Fruit fly (Drosophila melanogaster) whole organism, embryonic: Measurements from ENCODE around the gene PolE2.

Experiments used
- Abd-B ChIP-seq: fragments of 200-800 bp; sonication (Bioruptor generic); optimal IDR thresholded peaks from 2 replicates; lab custom pipeline; 2018; ENCODE audit warnings: missing biosample characterization, mild to moderate bottlenecking, missing genetic modification characterization, moderate library complexity
- CG10147 ChIP-seq: fragments of 200-800 bp; sonication (Bioruptor generic); optimal IDR thresholded peaks from 2 replicates; lab custom pipeline; 2019; ENCODE audit warnings: missing biosample characterization, mild to moderate bottlenecking, missing genetic modification characterization, moderate library complexity
- CG11456 ChIP-seq: fragments of 200-800 bp; sonication (Bioruptor generic); IDR thresholded peaks from 3 replicates; pipeline ENCODE4 v1.3.6; 2022; ENCODE audit warnings: missing biosample characterization, missing genetic modification characterization
- CG11696 ChIP-seq: fragments of 200-800 bp; sonication (Bioruptor generic); IDR thresholded peaks from 2 replicates; pipeline ENCODE4 v1.3.6; 2022; ENCODE audit warnings: missing biosample characterization, missing genetic modification characterization
- CG12155 ChIP-seq: fragments of 200-800 bp; sonication (Bioruptor generic); optimal IDR thresholded peaks from 3 replicates; lab custom pipeline; 2016; ENCODE audit warnings: missing biosample characterization, missing genetic modification characterization
- CG12942 ChIP-seq: fragments of 200-800 bp; sonication (Bioruptor generic); optimal IDR thresholded peaks from 3 replicates; lab custom pipeline; 2016; ENCODE audit warnings: missing biosample characterization, missing genetic modification characterization
- CG15073 ChIP-seq: fragments of 200-800 bp; sonication (Bioruptor generic); optimal IDR thresholded peaks from 2 replicates; lab custom pipeline; 2016; ENCODE audit warnings: missing biosample characterization, missing genetic modification characterization
- CG2875 ChIP-seq: fragments of 200-800 bp; sonication (Bioruptor generic); optimal IDR thresholded peaks from 2 replicates; lab custom pipeline; 2017; ENCODE audit warnings: missing biosample characterization, mild to moderate bottlenecking, missing genetic modification characterization, missing genetic modification reagents
- CG3065 ChIP-seq: fragments of 200-800 bp; sonication (Bioruptor generic); optimal IDR thresholded peaks from 2 replicates; lab custom pipeline; 2016; ENCODE audit warnings: missing biosample characterization, missing genetic modification characterization
- CG3163 ChIP-seq: fragments of 200-800 bp; sonication (Bioruptor generic); optimal IDR thresholded peaks from 3 replicates; lab custom pipeline; 2016; ENCODE audit warnings: missing biosample characterization, missing genetic modification characterization
- CG3726 ChIP-seq: fragments of 200-800 bp; sonication (Bioruptor generic); IDR thresholded peaks from 3 replicates; pipeline ENCODE4, ENCODE4 v1.3.6; 2022; ENCODE audit warnings: missing biosample characterization, missing genetic modification characterization
- CG43689 ChIP-seq: fragments of 200-800 bp; sonication (Bioruptor generic); IDR thresholded peaks from 2 replicates; pipeline ENCODE4 v1.3.6; 2022; ENCODE audit warnings: missing biosample characterization, missing genetic modification characterization
- CG5245 ChIP-seq: fragments of 200-800 bp; sonication (Bioruptor generic); optimal IDR thresholded peaks from 3 replicates; lab custom pipeline; 2016; ENCODE audit warnings: missing biosample characterization, missing genetic modification characterization
- CG5953 ChIP-seq: fragments of 200-800 bp; sonication (Bioruptor generic); IDR thresholded peaks from 2 replicates; pipeline ENCODE4 v1.3.6; 2022; ENCODE audit warnings: missing biosample characterization, missing genetic modification characterization
- CG6254 ChIP-seq: fragments of 200-800 bp; sonication (Bioruptor generic); optimal IDR thresholded peaks from 3 replicates; lab custom pipeline; 2017; ENCODE audit warnings: mild to moderate bottlenecking, missing biosample characterization, missing genetic modification reagents, missing genetic modification characterization
- CG6813 ChIP-seq: fragments of 200-800 bp; sonication (Bioruptor generic); optimal IDR thresholded peaks from 2 replicates; lab custom pipeline; 2017; ENCODE audit warnings: missing biosample characterization, missing genetic modification characterization, mild to moderate bottlenecking, moderate library complexity, missing genetic modification reagents
- CG7786 ChIP-seq: fragments of 200-800 bp; sonication (Bioruptor generic); optimal IDR thresholded peaks from 2 replicates; lab custom pipeline; 2016; ENCODE audit warnings: missing biosample characterization, missing genetic modification characterization
- CG7839 ChIP-seq: fragments of 200-800 bp; sonication (Bioruptor generic); optimal IDR thresholded peaks from 3 replicates; lab custom pipeline; 2018; ENCODE audit warnings: missing biosample characterization, mild to moderate bottlenecking, missing genetic modification characterization, moderate library complexity
- CG7928 ChIP-seq: fragments of 200-800 bp; sonication (Bioruptor generic); optimal IDR thresholded peaks from 2 replicates; lab custom pipeline; 2017; ENCODE audit warnings: missing biosample characterization, mild to moderate bottlenecking, missing genetic modification characterization
- CG8478 ChIP-seq: fragments of >200 bp; optimal IDR thresholded peaks from 2 replicates; lab custom pipeline; 2018
- CG9932 ChIP-seq: fragments of 200-800 bp; sonication (Bioruptor generic); IDR thresholded peaks from 2 replicates; pipeline ENCODE4 v1.3.6; 2022; ENCODE audit warnings: missing biosample characterization, missing genetic modification characterization
- D19B ChIP-seq: fragments of 200-800 bp; sonication (Bioruptor generic); optimal IDR thresholded peaks from 2 replicates; lab custom pipeline; 2017; ENCODE audit warnings: missing biosample characterization, mild to moderate bottlenecking, missing genetic modification characterization
- Deaf1 ChIP-seq: fragments of 200-800 bp; optimal IDR thresholded peaks from 3 replicates; lab custom pipeline; 2019; ENCODE audit warnings: missing biosample characterization, mild to moderate bottlenecking, missing genetic modification characterization, moderate library complexity
- Dfd ChIP-seq, 2 experiments: fragments of >200 bp; optimal IDR thresholded peaks; 2 replicates each; lab custom pipeline; 2017; ENCODE audit warnings: missing biosample characterization in 2 of 2, missing genetic modification characterization in 2 of 2
- E2f2 ChIP-seq: fragments of 200-800 bp; sonication (Bioruptor generic); IDR thresholded peaks from 2 replicates; pipeline ENCODE4 v1.3.6; 2022; ENCODE audit warnings: missing biosample characterization, missing genetic modification characterization
- Fer2 ChIP-seq: fragments of 200-800 bp; sonication (Bioruptor generic); optimal IDR thresholded peaks from 2 replicates; lab custom pipeline; 2018; ENCODE audit warnings: missing biosample characterization, mild to moderate bottlenecking, missing genetic modification characterization, moderate library complexity
- HLH4C ChIP-seq: fragments of 200-800 bp; sonication (Bioruptor generic); IDR thresholded peaks from 3 replicates; pipeline ENCODE4 v1.3.6; 2022; ENCODE audit warnings: missing biosample characterization, missing genetic modification characterization; ENCODE audit not compliant: partially characterized antibody
- Hmx ChIP-seq: fragments of 200-800 bp; sonication (Bioruptor generic); optimal IDR thresholded peaks from 2 replicates; lab custom pipeline; 2016; ENCODE audit warnings: missing biosample characterization, missing genetic modification characterization
- Kr ChIP-seq: fragments of 200-800 bp; sonication (Bioruptor generic); optimal IDR thresholded peaks from 2 replicates; lab custom pipeline; 2017; ENCODE audit warnings: missing biosample characterization, mild to moderate bottlenecking, missing genetic modification characterization
- Lim3 ChIP-seq: fragments of 200-800 bp; sonication (Bioruptor generic); IDR thresholded peaks from 2 replicates; pipeline ENCODE4 v1.3.6; 2022; ENCODE audit warnings: missing biosample characterization, missing genetic modification characterization
- MBD-R2 ChIP-seq: fragments of 200-800 bp; sonication (Bioruptor generic); IDR thresholded peaks from 2 replicates; pipeline ENCODE4 v1.3.6; 2022; ENCODE audit warnings: missing biosample characterization, missing genetic modification characterization
- Mrtf ChIP-seq: fragments of 200-800 bp; sonication (Bioruptor generic); IDR thresholded peaks from 3 replicates; pipeline ENCODE4 v1.3.6; 2022; ENCODE audit warnings: missing biosample characterization, missing genetic modification characterization
- Six4 ChIP-seq: fragments of 200-800 bp; sonication (Bioruptor generic); optimal IDR thresholded peaks from 2 replicates; lab custom pipeline; 2016; ENCODE audit warnings: missing biosample characterization, missing genetic modification characterization
- Sry-δ ChIP-seq: fragments of 200-800 bp; sonication (Bioruptor generic); optimal IDR thresholded peaks from 2 replicates; lab custom pipeline; 2016; ENCODE audit warnings: missing biosample characterization, missing genetic modification characterization
- Taf1 ChIP-seq: fragments of 200-800 bp; sonication (Bioruptor generic); IDR thresholded peaks from 2 replicates; pipeline ENCODE4 v1.3.6; 2022; ENCODE audit warnings: missing biosample characterization, missing genetic modification characterization
- Xrp1 ChIP-seq: fragments of 200-800 bp; sonication (Bioruptor generic); IDR thresholded peaks from 2 replicates; pipeline ENCODE4 v1.3.6; 2022; ENCODE audit warnings: missing biosample characterization, missing genetic modification characterization
- dpn ChIP-seq, 2 experiments: fragments of 200-800 bp; sonication (Bioruptor generic); optimal IDR thresholded peaks; 3 replicates each; lab custom pipeline; 2016; ENCODE audit warnings: missing biosample characterization in 2 of 2, missing genetic modification characterization in 2 of 2
- emc ChIP-seq: fragments of 200-800 bp; sonication (Bioruptor generic); optimal IDR thresholded peaks from 2 replicates; lab custom pipeline; 2016; ENCODE audit warnings: missing biosample characterization, missing genetic modification characterization
- gsb ChIP-seq: fragments of 200-800 bp; sonication (Bioruptor generic); IDR thresholded peaks from 2 replicates; pipeline ENCODE4 v1.3.6; 2022; ENCODE audit warnings: missing biosample characterization, missing genetic modification characterization
- inv ChIP-seq: fragments of 200-800 bp; sonication (Bioruptor generic); IDR thresholded peaks from 2 replicates; pipeline ENCODE4 v1.3.6; 2022; ENCODE audit warnings: missing biosample characterization, missing genetic modification characterization; ENCODE audit not compliant: partially characterized antibody
- jing ChIP-seq: fragments of 200-800 bp; sonication (Bioruptor generic); optimal IDR thresholded peaks from 2 replicates; lab custom pipeline; 2018; ENCODE audit warnings: missing biosample characterization, mild to moderate bottlenecking, missing genetic modification characterization
- jumu ChIP-seq: fragments of 200-800 bp; sonication (Bioruptor generic); optimal IDR thresholded peaks from 3 replicates; lab custom pipeline; 2016; ENCODE audit warnings: missing biosample characterization, missing genetic modification characterization
- lov ChIP-seq, 2 experiments: fragments of 200-800 bp in 1 of 2; fragments of >200 bp in 1 of 2; sonication (Bioruptor generic) in 1 of 2; IDR thresholded peaks in 1 of 2; optimal IDR thresholded peaks in 1 of 2; 2 replicates in 1 of 2; 3 replicates in 1 of 2; pipeline versions ENCODE4 v1.3.6 to Lab custom; 2017 to 2022; ENCODE audit warnings: missing biosample characterization in 1 of 2, missing genetic modification characterization in 1 of 2
- luna ChIP-seq: fragments of 200-800 bp; sonication (Bioruptor generic); optimal IDR thresholded peaks from 2 replicates; lab custom pipeline; 2016; ENCODE audit warnings: missing biosample characterization, missing genetic modification characterization
- mam ChIP-seq: fragments of 200-800 bp; sonication (Bioruptor generic); optimal IDR thresholded peaks from 3 replicates; lab custom pipeline; 2016; ENCODE audit warnings: missing biosample characterization, missing genetic modification characterization
- nerfin-2 ChIP-seq: fragments of 200-800 bp; sonication (Bioruptor generic); IDR thresholded peaks from 2 replicates; pipeline ENCODE4 v1.3.6; 2022; ENCODE audit warnings: missing biosample characterization, missing genetic modification characterization; ENCODE audit not compliant: partially characterized antibody
- otp ChIP-seq: fragments of 200-800 bp; sonication (Bioruptor generic); IDR thresholded peaks from 3 replicates; pipeline ENCODE4, ENCODE4 v1.3.6; 2022; ENCODE audit warnings: missing biosample characterization, missing genetic modification characterization
- pb ChIP-seq: fragments of 200-800 bp; sonication (Bioruptor generic); optimal IDR thresholded peaks from 3 replicates; lab custom pipeline; 2016; ENCODE audit warnings: missing biosample characterization, missing genetic modification characterization
- sqz ChIP-seq: fragments of 200-800 bp; sonication (Bioruptor generic); optimal IDR thresholded peaks from 3 replicates; lab custom pipeline; 2018; ENCODE audit warnings: missing biosample characterization, mild to moderate bottlenecking, missing genetic modification characterization
- sug ChIP-seq: fragments of 200-800 bp; optimal IDR thresholded peaks from 2 replicates; lab custom pipeline; 2019; ENCODE audit warnings: missing biosample characterization, mild to moderate bottlenecking, missing genetic modification characterization, moderate library complexity
- zfh2 ChIP-seq: fragments of 200-800 bp; sonication (Bioruptor generic); optimal IDR thresholded peaks from 2 replicates; lab custom pipeline; 2016; ENCODE audit warnings: missing biosample characterization, missing genetic modification characterization

Gene PolE2

dm6 chr3L:5869614-5870204 lies 27.5 kb downstream of the PolE2 start (continued):
- TF ChIP-seq CG7786 (GFP tag; lab: Kevin White, UChicago), result no peak
- no peak for TF ChIP-seq jumu (GFP tag; lab: Kevin White, UChicago)
- TF ChIP-seq pb (GFP tag; lab: Kevin White, UChicago), result peak; percentile 63
- no peak for TF ChIP-seq CG43689
- TF ChIP-seq luna, result no peak
- TF ChIP-seq CG3726 (GFP tag; lab: Robert Waterston, UW), result peak; percentile 58; the same call in 2 of the 3 replicates
- no peak for TF ChIP-seq nerfin-2 (GFP tag; lab: Robert Waterston, UW)
- TF ChIP-seq Abd-B (GFP tag; lab: Kevin White, UChicago), result peak; percentile 33
- TF ChIP-seq CG5953, result peak; percentile 23; the same call in 1 of the 2 replicates
- TF ChIP-seq Mrtf (GFP tag; lab: Robert Waterston, UW), result peak; percentile 85
- TF ChIP-seq CG15073 (GFP tag; lab: Kevin White, UChicago), result no peak
- TF ChIP-seq CG8478 (lab: Kevin White, UChicago), result peak; percentile 85
- TF ChIP-seq inv, result peak; percentile 37; the same call in 1 of the 2 replicates
- TF ChIP-seq D19B (GFP tag; lab: Kevin White, UChicago), result no peak
- TF ChIP-seq Deaf1 (tag; lab: Kevin White, UChicago), result peak; percentile 51
- TF ChIP-seq HLH4C, result no peak
- TF ChIP-seq emc (GFP tag; lab: Kevin White, UChicago), result peak; percentile 22
- TF ChIP-seq Xrp1 (GFP tag; lab: Robert Waterston, UW), result peak; percentile 36; the same call in 1 of the 2 replicates
- TF ChIP-seq CG7839 (tag; lab: Kevin White, UChicago), result peak; percentile 74
- no peak for TF ChIP-seq Hmx (GFP tag; lab: Kevin White, UChicago)
- peak; percentile 37 for TF ChIP-seq CG3163 (GFP tag; lab: Kevin White, UChicago)
- peak; percentile 48 for TF ChIP-seq E2f2 (GFP tag; lab: Robert Waterston, UW)
- TF ChIP-seq CG10147, result no peak
- no peak for TF ChIP-seq CG6254 (GFP tag; lab: Kevin White, UChicago)
- TF ChIP-seq CG7928 (GFP tag; lab: Kevin White, UChicago), result peak; percentile 15
- TF ChIP-seq CG9932 (GFP tag; lab: Robert Waterston, UW), result peak; percentile 88
- TF ChIP-seq sqz (GFP tag; lab: Kevin White, UChicago), result no peak
- TF ChIP-seq gsb, result peak; percentile 58
- TF ChIP-seq Sry-δ (GFP tag; lab: Kevin White, UChicago), result peak; percentile 55
- no peak for TF ChIP-seq CG11696 (GFP tag; lab: Robert Waterston, UW)
- TF ChIP-seq CG6813, result no peak
- TF ChIP-seq Lim3, result no peak
- peak; percentile 97 for TF ChIP-seq CG11456 (GFP tag; lab: Robert Waterston, UW)
- no peak for TF ChIP-seq CG12942
- TF ChIP-seq CG12155 (GFP tag; lab: Kevin White, UChicago), result peak; percentile 43
- TF ChIP-seq dpn (GFP tag; optimal IDR thresholded peaks at IDR 0.05; lab: Kevin White, UChicago), result peak; percentile 78 to 89
- TF ChIP-seq otp (GFP tag; lab: Robert Waterston, UW), result peak; percentile 76; the same call in 2 of the 3 replicates
- TF ChIP-seq Taf1 (GFP tag; lab: Robert Waterston, UW), result no peak
- peak; percentile 33; the same call in 1 of the 2 replicates for TF ChIP-seq MBD-R2
- no peak for TF ChIP-seq CG2875 (GFP tag; lab: Kevin White, UChicago)
- no peak for TF ChIP-seq CG3065 (GFP tag; lab: Kevin White, UChicago)
- peak; percentile 84 for TF ChIP-seq mam (GFP tag; lab: Kevin White, UChicago)
- TF ChIP-seq Dfd (GFP tag; optimal IDR thresholded peaks at IDR 0.05; lab: Kevin White, UChicago), result no peak
- TF ChIP-seq lov (optimal IDR thresholded peaks at IDR 0.05; lab: Kevin White, UChicago), result no peak
- peak; percentile 70; the same call in 1 of the 3 replicates for TF ChIP-seq lov (GFP tag; IDR thresholded peaks at IDR 0.05; lab: Robert Waterston, UW)
- TF ChIP-seq sug (tag; lab: Kevin White, UChicago), result no peak
- peak; percentile 89 for TF ChIP-seq CG5245 (GFP tag; lab: Kevin White, UChicago)
- peak; percentile 33 for TF ChIP-seq Fer2 (tag; lab: Kevin White, UChicago)
- no peak for TF ChIP-seq Kr
- peak; percentile 7 for TF ChIP-seq jing (GFP tag; lab: Kevin White, UChicago)
- TF ChIP-seq Six4 (GFP tag; lab: Kevin White, UChicago), result peak; percentile 50
- TF ChIP-seq zfh2, result peak; percentile 26
